Worm (Caenorhabditis elegans): ENCODE measurements around the gene C53C11.4.
A peak's percentile ranks its signal among the peaks of the same experiment; 100 is the strongest.
"Not testable (repeated sequence)": the region's sequence is repeated elsewhere in the genome, so short reads cannot be mapped to it uniquely, and the experiment has no call there.

Gene C53C11.4

DNA sequence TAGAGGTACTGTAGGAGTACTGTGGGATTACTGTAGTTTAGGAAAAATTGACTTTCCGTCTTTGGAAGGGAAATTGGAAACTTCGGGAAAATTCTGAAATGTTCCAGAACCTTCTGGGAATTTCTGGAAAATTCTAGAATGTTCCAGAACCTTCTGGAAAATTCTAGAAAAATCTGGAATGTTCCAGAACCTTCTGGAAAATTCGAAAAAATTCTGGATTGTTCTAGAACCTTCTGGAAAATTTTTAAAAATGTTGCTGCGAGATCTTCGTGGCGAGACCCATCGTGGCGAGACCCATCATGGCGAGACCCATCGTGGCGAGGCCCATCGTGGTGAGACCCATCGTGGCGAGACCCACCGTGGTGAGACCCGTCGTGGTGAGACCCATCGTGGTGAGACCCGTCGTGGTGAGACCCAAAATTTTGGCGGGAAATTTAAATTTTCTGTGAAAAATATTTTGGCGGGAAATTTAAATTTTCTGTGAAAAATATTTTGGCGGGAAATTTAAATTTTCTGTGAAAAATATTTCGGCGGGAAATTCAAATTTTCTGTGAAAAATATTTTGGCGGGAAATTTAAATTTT is at the start of gene C53C11.4:
Gene C53C11.4 (plus strand): TSS at position 179 of the 583 bp plus-strand sequence.
- TF ChIP-seq tbx-37 (GFP tag; conservative IDR thresholded peaks at IDR 0.05); sea-1 (GFP tag; conservative IDR thresholded peaks at IDR 0.05); hnd-1 (tag; optimal IDR thresholded peaks at IDR 0.05): not testable (repeated sequence)

DNA sequence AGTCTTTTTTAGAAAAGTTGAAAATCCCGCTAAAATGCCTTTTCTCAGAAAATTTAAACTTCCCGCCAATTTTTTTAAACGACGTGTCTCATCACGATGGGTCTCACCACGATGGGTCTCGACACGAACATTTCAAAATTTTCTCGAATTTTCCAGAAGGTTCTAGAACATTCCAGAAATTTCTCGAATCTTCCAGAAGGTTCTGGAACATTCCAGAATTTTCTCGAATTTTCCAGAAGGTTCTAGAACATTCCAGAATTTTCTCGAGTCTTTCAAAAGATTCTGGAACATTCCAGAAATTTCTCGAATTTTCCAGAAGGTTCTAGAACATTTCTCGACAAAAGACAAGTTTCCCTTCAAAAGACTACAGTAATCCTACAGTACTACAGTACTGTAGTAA is 22.3 kb upstream of the C53C11.4 start:
- TF ChIP-seq hnd-1 (tag; optimal IDR thresholded peaks at IDR 0.05) (no peak), flt-1 (GFP tag; IDR thresholded peaks at IDR 0.05) (peak; percentile 64; the same call in 1 of the 2 replicates), pes-1 (GFP tag; IDR thresholded peaks at IDR 0.05) (peak; percentile 63)

DNA sequence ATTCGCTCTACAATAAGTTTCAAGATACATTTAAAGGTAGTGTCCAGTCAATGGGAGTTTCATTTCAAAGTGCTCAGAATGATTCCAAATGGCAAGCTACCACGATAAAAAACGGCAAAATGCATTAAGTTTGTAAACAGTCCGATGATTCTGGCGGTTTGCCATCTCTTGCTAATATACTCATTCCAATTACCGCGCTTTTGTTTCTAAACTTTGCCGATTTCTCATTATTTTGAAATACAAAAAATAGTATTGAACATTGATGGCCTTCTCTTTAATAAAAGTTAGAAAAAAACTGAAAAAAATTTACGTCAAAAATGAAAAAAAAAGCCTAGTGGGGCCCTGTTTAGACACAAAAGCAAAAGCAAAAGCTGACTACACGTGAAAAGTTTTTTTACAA is 16.7 kb upstream of the C53C11.4 start:
- TF ChIP-seq tbx-37 (GFP tag; conservative IDR thresholded peaks at IDR 0.05) = no peak
- TF ChIP-seq ceh-36 (tag; optimal IDR thresholded peaks at IDR 0.05) = no peak
- TF ChIP-seq ama-1 (optimal IDR thresholded peaks at IDR 0.05) = no peak
- no peak for TF ChIP-seq tra-4 (tag; optimal IDR thresholded peaks at IDR 0.05)

DNA sequence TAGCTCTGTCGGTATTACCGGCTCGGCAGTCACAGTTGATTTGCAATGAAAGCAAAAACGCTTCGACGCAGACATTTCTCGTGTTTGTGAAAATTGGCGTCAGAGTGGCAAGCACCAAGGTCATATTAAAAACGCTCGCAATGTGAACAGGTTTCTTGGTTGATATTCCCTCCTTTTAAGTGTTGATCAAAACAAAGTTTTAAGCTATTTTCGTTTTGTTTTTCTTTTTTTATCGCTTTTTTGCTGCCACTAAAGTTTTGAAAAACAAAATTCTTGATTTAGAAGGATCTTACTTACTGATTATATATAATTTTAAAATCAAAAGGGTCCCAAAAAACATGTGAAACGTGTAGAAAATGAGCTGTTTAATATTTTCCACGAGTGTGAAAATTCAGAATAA is 16.0 kb upstream of the C53C11.4 start, which contains the start of gene C33E10.8:
Gene C33E10.8 (minus strand): TSS at position 101 of the 400 bp plus-strand sequence.
- TF ChIP-seq hmg-4 (GFP tag; optimal IDR thresholded peaks at IDR 0.05) = no peak
- TF ChIP-seq pes-1 (GFP tag; IDR thresholded peaks at IDR 0.05) = no peak
- TF ChIP-seq B0310.2 (tag; optimal IDR thresholded peaks at IDR 0.05) = no peak
- TF ChIP-seq hnd-1 (tag; optimal IDR thresholded peaks at IDR 0.05) = no peak
- no peak for TF ChIP-seq scrt-1 (GFP tag; IDR thresholded peaks at IDR 0.05)

DNA sequence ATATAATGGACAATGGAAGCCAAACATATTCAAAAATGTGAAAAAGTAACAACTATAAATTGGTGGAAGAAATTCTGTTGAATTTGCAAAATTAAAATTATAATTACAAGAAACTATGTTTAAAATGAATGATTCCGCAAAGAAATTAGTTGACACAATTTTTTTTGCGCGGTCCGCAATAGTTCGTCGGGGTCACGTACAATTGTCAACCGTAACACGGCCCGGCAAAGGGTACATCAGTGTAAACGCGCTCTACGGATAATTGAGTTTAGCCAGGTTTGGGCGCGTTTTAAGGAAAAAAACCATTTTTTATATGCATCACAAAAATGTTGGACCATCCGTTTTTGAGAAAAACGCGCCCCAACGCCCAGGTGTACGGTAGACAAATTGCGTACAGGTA is 13.3 kb upstream of the C53C11.4 start:
- no peak for TF ChIP-seq ceh-13 (GFP tag; optimal IDR thresholded peaks at IDR 0.05)
- TF ChIP-seq hnd-1 (tag; optimal IDR thresholded peaks at IDR 0.05) = no peak
- no peak for TF ChIP-seq pes-1 (GFP tag; IDR thresholded peaks at IDR 0.05)
- no peak for TF ChIP-seq ama-1 (optimal IDR thresholded peaks at IDR 0.05)
- no peak for TF ChIP-seq hmbx-1 (tag; optimal IDR thresholded peaks at IDR 0.05)
- TF ChIP-seq flt-1 (GFP tag; IDR thresholded peaks at IDR 0.05) = no peak
- TF ChIP-seq sea-1 (GFP tag; conservative IDR thresholded peaks at IDR 0.05) = no peak
- TF ChIP-seq tra-4 (tag; optimal IDR thresholded peaks at IDR 0.05) = no peak
- TF ChIP-seq ets-7 (tag; optimal IDR thresholded peaks at IDR 0.05) = no peak
- no peak for TF ChIP-seq tbx-11 (GFP tag; IDR thresholded peaks at IDR 0.05)
- TF ChIP-seq B0310.2 (tag; optimal IDR thresholded peaks at IDR 0.05) = no peak
- TF ChIP-seq hmg-4 (GFP tag; optimal IDR thresholded peaks at IDR 0.05) = no peak
- TF ChIP-seq F13C5.2 (tag; optimal IDR thresholded peaks at IDR 0.05) = no peak
- TF ChIP-seq aly-1 (tag; optimal IDR thresholded peaks at IDR 0.05) = no peak
- no peak for TF ChIP-seq ceh-36 (tag; optimal IDR thresholded peaks at IDR 0.05)
- no peak for TF ChIP-seq tbx-37 (GFP tag; conservative IDR thresholded peaks at IDR 0.05)
- TF ChIP-seq scrt-1 (GFP tag; IDR thresholded peaks at IDR 0.05) = no peak

DNA sequence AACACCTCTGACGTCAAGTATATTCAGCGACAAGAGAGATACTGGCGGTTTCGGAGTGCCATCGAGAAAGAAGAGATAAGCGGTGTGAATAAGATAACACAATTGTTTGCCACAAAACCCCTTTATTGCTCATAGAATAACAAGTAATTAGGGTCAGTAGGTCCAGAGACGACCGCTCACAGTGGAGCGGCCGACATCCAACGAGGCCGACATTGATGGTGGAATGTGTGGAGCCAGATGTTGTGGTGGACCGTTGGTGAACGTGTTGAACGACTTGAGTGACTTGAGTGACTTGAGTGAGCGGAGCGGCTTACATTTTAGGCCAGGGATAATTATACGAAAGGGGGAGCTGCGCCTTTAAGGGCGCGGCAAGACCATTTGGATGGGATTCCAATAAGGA is 10.0 kb upstream of the C53C11.4 start:
- TF ChIP-seq hnd-1 (tag; optimal IDR thresholded peaks at IDR 0.05) = no peak

DNA sequence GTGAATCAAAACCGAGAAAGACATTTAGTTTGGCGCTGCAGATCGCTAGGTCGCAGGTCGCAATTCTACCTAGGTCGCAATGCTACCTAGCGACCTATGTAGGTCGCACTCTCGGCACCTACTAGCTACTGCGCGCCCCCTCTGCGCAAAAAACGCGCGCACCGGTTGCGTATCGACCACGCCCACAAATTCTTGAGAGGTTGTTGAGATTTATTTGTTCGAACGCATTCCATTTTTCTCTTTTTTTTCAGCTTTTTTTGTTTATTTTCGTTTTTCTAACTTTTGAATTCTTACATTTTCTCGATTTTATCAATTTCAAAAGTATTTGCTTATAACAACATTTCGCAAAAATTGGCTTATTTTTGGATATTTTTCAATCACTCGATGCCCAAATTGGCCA is 8.8 kb upstream of the C53C11.4 start, which contains the start of gene C33E10.10:
Gene C33E10.10 (minus strand): TSS at position 101 of the 400 bp plus-strand sequence.
- no peak for TF ChIP-seq scrt-1 (GFP tag; IDR thresholded peaks at IDR 0.05)
- TF ChIP-seq F13C5.2 (tag; optimal IDR thresholded peaks at IDR 0.05) = no peak
- TF ChIP-seq ets-7 (tag; optimal IDR thresholded peaks at IDR 0.05) = no peak
- TF ChIP-seq aly-1 (tag; optimal IDR thresholded peaks at IDR 0.05) = no peak

DNA sequence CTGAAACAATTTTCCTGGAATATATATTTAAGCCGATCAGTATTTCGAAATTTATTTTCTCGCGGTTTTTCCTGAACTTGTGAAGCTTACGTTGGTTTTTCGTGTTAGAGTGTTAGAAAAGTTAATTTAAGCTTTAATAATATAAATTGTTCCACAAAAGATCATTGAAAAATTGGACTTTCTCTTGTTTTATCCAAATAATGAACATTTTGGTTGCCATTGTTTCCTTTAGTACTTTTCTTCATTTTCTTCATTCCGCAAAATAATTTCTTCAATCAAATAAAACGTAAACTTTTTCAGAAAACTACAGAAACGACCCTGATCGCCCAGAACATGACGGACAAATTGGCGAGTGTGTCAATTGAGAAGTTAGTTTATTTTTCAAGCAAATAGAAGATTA is 8.3 kb upstream of the C53C11.4 start, which contains the start of gene fbxa-120:
Gene fbxa-120 (plus strand): TSS at position 301 of the 400 bp plus-strand sequence.
- TF ChIP-seq hmg-4 (GFP tag; optimal IDR thresholded peaks at IDR 0.05) (no peak), tra-4 (tag; optimal IDR thresholded peaks at IDR 0.05) (no peak), ceh-13 (GFP tag; optimal IDR thresholded peaks at IDR 0.05) (no peak), tbx-11 (GFP tag; IDR thresholded peaks at IDR 0.05) (no peak), flt-1 (GFP tag; IDR thresholded peaks at IDR 0.05) (no peak), hnd-1 (tag; optimal IDR thresholded peaks at IDR 0.05) (no peak), aly-1 (tag; optimal IDR thresholded peaks at IDR 0.05) (no peak), tbx-37 (GFP tag; conservative IDR thresholded peaks at IDR 0.05) (no peak), scrt-1 (GFP tag; IDR thresholded peaks at IDR 0.05) (no peak), B0310.2 (tag; optimal IDR thresholded peaks at IDR 0.05) (no peak), ama-1 (optimal IDR thresholded peaks at IDR 0.05) (no peak), pes-1 (GFP tag; IDR thresholded peaks at IDR 0.05) (no peak), hmbx-1 (tag; optimal IDR thresholded peaks at IDR 0.05) (no peak), ets-7 (tag; optimal IDR thresholded peaks at IDR 0.05) (no peak), sea-1 (GFP tag; conservative IDR thresholded peaks at IDR 0.05) (no peak)

DNA sequence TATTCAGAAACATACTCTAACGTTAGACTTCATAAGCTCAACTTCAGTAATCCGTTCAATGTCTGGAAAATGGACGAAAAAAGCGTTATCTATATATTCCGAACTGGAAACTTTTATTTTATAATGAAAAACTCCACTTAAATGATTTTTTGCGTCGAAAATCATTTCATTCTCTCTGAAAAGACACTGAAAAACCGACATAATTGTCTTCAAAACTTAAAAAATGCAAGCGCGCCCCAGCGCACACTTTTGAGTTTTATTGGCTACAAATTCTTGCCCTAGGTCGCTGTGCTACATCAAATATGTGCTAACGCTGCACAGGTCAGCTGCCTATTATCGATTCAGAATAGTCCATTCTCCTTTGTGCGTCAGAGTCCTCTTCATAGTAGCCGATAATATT is 5.8 kb upstream of the C53C11.4 start, which contains the start of gene C33E10.1:
Gene C33E10.1 (plus strand): TSS at position 301 of the 400 bp plus-strand sequence.
- not testable (repeated sequence) for TF ChIP-seq ceh-36 (tag; optimal IDR thresholded peaks at IDR 0.05); hmg-4 (GFP tag; optimal IDR thresholded peaks at IDR 0.05); tbx-11 (GFP tag; IDR thresholded peaks at IDR 0.05)
